Fruit fly (Drosophila melanogaster) whole organism: ENCODE measurements around the gene CG44000.

ENCODE experiments used
- CG8478 ChIP-seq: fragments of >200 bp; optimal IDR thresholded peaks from 2 replicates; lab custom pipeline; 2018; ENCODE audit warnings: inconsistent platforms
- EcR ChIP-seq, 2 experiments: fragments of >200 bp; optimal IDR thresholded peaks; 2 replicates each; lab custom pipeline; 2017; ENCODE audit warnings: missing biosample characterization in 2 of 2, missing genetic modification characterization in 2 of 2, missing genetic modification reagents in 2 of 2
- pan ChIP-seq: fragments of >200 bp; optimal IDR thresholded peaks from 2 replicates; lab custom pipeline; 2017
- psq ChIP-seq: fragments of >200 bp; optimal IDR thresholded peaks from 2 replicates; lab custom pipeline; 2017

dm6 chr2L:5086905-5087522 lies 43.9 kb downstream of the CG44000 start:
- TF ChIP-seq psq (lab: Kevin White, UChicago) (no peak), CG8478 (lab: Kevin White, UChicago) (no peak), pan (lab: Kevin White, UChicago) (no peak), EcR (GFP tag; optimal IDR thresholded peaks at IDR 0.05; lab: Kevin White, UChicago) (no peak)
